Fruit fly (Drosophila melanogaster) whole organism, wandering third instar larva: Measurements from ENCODE around the gene Myo61F.

Source experiments
- Abd-B ChIP-seq: fragments of >200 bp; optimal IDR thresholded peaks from 2 replicates; lab custom pipeline; 2017; ENCODE audit warnings: missing biosample characterization, missing genetic modification characterization
- CG32264 ChIP-seq: fragments of 200-800 bp; sonication (Bioruptor generic); optimal IDR thresholded peaks from 2 replicates; lab custom pipeline; 2016; ENCODE audit warnings: missing biosample characterization, missing genetic modification characterization
- CG9705 ChIP-seq: fragments of 200-800 bp; sonication (Bioruptor generic); optimal IDR thresholded peaks from 2 replicates; lab custom pipeline; 2018; ENCODE audit warnings: missing biosample characterization, mild to moderate bottlenecking, missing genetic modification characterization
- CrebA ChIP-seq: fragments of 200-800 bp; sonication (Bioruptor generic); optimal IDR thresholded peaks from 2 replicates; lab custom pipeline; 2016; ENCODE audit warnings: missing biosample characterization, mild to moderate bottlenecking, missing genetic modification characterization, borderline replicate concordance
- Dfd ChIP-seq: fragments of >200 bp; optimal IDR thresholded peaks from 2 replicates; lab custom pipeline; 2017; ENCODE audit warnings: missing biosample characterization, missing genetic modification characterization
- Dif ChIP-seq: fragments of 200-275, 200-300 bp; sonication (Bioruptor generic); optimal IDR thresholded peaks from 2 replicates; lab custom pipeline; 2018; ENCODE audit warnings: missing biosample characterization, missing genetic modification characterization; ENCODE audit not compliant: partially characterized antibody
- GATAd ChIP-seq: sonication (Bioruptor generic); optimal IDR thresholded peaks from 2 replicates; lab custom pipeline; 2016; ENCODE audit warnings: missing biosample characterization, missing genetic modification characterization
- HLH106 ChIP-seq: fragments of 200-800 bp; optimal IDR thresholded peaks from 3 replicates; lab custom pipeline; 2019; ENCODE audit warnings: missing biosample characterization, mild to moderate bottlenecking, missing genetic modification characterization, moderate library complexity
- Hnf4 ChIP-seq: fragments of 200-800 bp; sonication (Bioruptor generic); optimal IDR thresholded peaks from 2 replicates; lab custom pipeline; 2016; ENCODE audit warnings: missing biosample characterization, mild to moderate bottlenecking, missing genetic modification characterization
- Hr78 ChIP-seq: fragments of >200 bp; optimal IDR thresholded peaks from 2 replicates; lab custom pipeline; 2017; ENCODE audit warnings: missing biosample characterization, missing genetic modification characterization
- Hr83 ChIP-seq: fragments of 200-300 bp; sonication (Bioruptor generic); optimal IDR thresholded peaks from 2 replicates; lab custom pipeline; 2016; ENCODE audit warnings: missing biosample characterization, mild to moderate bottlenecking, missing genetic modification characterization, moderate library complexity; ENCODE audit not compliant: poor library complexity, severe bottlenecking
- Jra ChIP-seq: sonication (Bioruptor generic); optimal IDR thresholded peaks from 2 replicates; lab custom pipeline; 2016; ENCODE audit warnings: missing biosample characterization, missing genetic modification characterization
- Mio ChIP-seq: sonication (Bioruptor generic); optimal IDR thresholded peaks from 2 replicates; lab custom pipeline; 2016; ENCODE audit warnings: missing biosample characterization, missing genetic modification characterization
- Myc ChIP-seq: fragments of >200 bp; optimal IDR thresholded peaks from 2 replicates; lab custom pipeline; 2017
- N ChIP-seq: fragments of >200 bp; optimal IDR thresholded peaks from 2 replicates; lab custom pipeline; 2018; ENCODE audit warnings: missing biosample characterization, missing external identifiers, missing genetic modification characterization
- OdsH ChIP-seq: fragments of 200-800 bp; sonication (Bioruptor generic); optimal IDR thresholded peaks from 2 replicates; lab custom pipeline; 2016; ENCODE audit warnings: missing biosample characterization, mild to moderate bottlenecking, missing genetic modification characterization
- Rel ChIP-seq, 2 experiments: fragments of 200-800 bp; sonication (Bioruptor generic) in 1 of 2; optimal IDR thresholded peaks; 2 replicates in 1 of 2; 3 replicates in 1 of 2; lab custom pipeline; 2016 to 2019; ENCODE audit warnings: mild to moderate bottlenecking in 2 of 2, missing biosample characterization in 2 of 2, missing genetic modification characterization in 2 of 2, moderate library complexity in 1 of 2
- Sp1 ChIP-seq: fragments of 200-800 bp; sonication (Bioruptor generic); optimal IDR thresholded peaks from 3 replicates; lab custom pipeline; 2019; ENCODE audit warnings: missing biosample characterization, mild to moderate bottlenecking, missing genetic modification characterization, moderate library complexity
- Vsx2 ChIP-seq: fragments of 200-300, 225-300 bp; sonication (Bioruptor generic); optimal IDR thresholded peaks from 2 replicates; lab custom pipeline; 2018; ENCODE audit warnings: missing biosample characterization, missing genetic modification characterization; ENCODE audit not compliant: partially characterized antibody
- br ChIP-seq: fragments of 200-800 bp; sonication (Bioruptor generic); optimal IDR thresholded peaks from 2 replicates; lab custom pipeline; 2016; ENCODE audit warnings: missing biosample characterization, missing genetic modification characterization
- brk ChIP-seq: fragments of 200-800 bp; sonication (Bioruptor generic); optimal IDR thresholded peaks from 2 replicates; lab custom pipeline; 2016; ENCODE audit warnings: missing biosample characterization, mild to moderate bottlenecking, missing genetic modification characterization
- dl ChIP-seq, 2 experiments: fragments of 175-275, 200-275 bp in 1 of 2; fragments of 200-275 bp in 1 of 2; sonication (Bioruptor generic); optimal IDR thresholded peaks; lab custom pipeline; 2018; ENCODE audit warnings: mild to moderate bottlenecking in 2 of 2, missing biosample characterization in 2 of 2, missing genetic modification characterization in 2 of 2, moderate library complexity in 2 of 2; ENCODE audit not compliant: partially characterized antibody in 2 of 2, insufficient read depth in 1 of 2
- dmrt93B ChIP-seq: fragments of 200-800 bp; sonication (Bioruptor generic); optimal IDR thresholded peaks from 2 replicates; lab custom pipeline; 2018; ENCODE audit warnings: missing biosample characterization, mild to moderate bottlenecking, missing genetic modification characterization
- dsf ChIP-seq: sonication (Bioruptor generic); optimal IDR thresholded peaks from 2 replicates; lab custom pipeline; 2016; ENCODE audit warnings: missing biosample characterization, missing genetic modification characterization, borderline replicate concordance
- ey ChIP-seq: fragments of 200-800 bp; sonication (Bioruptor generic); optimal IDR thresholded peaks from 2 replicates; lab custom pipeline; 2016; ENCODE audit warnings: missing biosample characterization, missing genetic modification characterization
- foxo ChIP-seq, 2 experiments: fragments of 200-800 bp; sonication (Bioruptor generic); optimal IDR thresholded peaks; 2 replicates in 1 of 2; 3 replicates in 1 of 2; lab custom pipeline; 2016 to 2017; ENCODE audit warnings: missing biosample characterization in 2 of 2, missing genetic modification characterization in 2 of 2
- fru ChIP-seq: fragments of 200-800 bp; sonication (Bioruptor generic); optimal IDR thresholded peaks from 3 replicates; lab custom pipeline; 2016; ENCODE audit warnings: missing biosample characterization, mild to moderate bottlenecking, missing genetic modification characterization
- h ChIP-seq: fragments of 200-800 bp; sonication (Bioruptor generic); optimal IDR thresholded peaks from 3 replicates; lab custom pipeline; 2016; ENCODE audit warnings: missing biosample characterization, mild to moderate bottlenecking, missing genetic modification characterization
- jim ChIP-seq: fragments of 175-275, 200-325 bp; sonication (Bioruptor generic); optimal IDR thresholded peaks from 2 replicates; lab custom pipeline; 2016; ENCODE audit warnings: missing biosample characterization, mild to moderate bottlenecking, missing genetic modification characterization
- lola ChIP-seq: fragments of >200 bp; optimal IDR thresholded peaks from 2 replicates; lab custom pipeline; 2017; ENCODE audit warnings: missing biosample characterization, missing genetic modification characterization
- pan ChIP-seq: fragments of >200 bp; optimal IDR thresholded peaks from 2 replicates; lab custom pipeline; 2017
- psq ChIP-seq: fragments of 200-800 bp; sonication (Bioruptor generic); optimal IDR thresholded peaks from 3 replicates; lab custom pipeline; 2017; ENCODE audit warnings: missing biosample characterization, mild to moderate bottlenecking, missing genetic modification characterization, moderate library complexity
- rgr ChIP-seq: fragments of 200-800 bp; sonication (Bioruptor generic); optimal IDR thresholded peaks from 3 replicates; lab custom pipeline; 2016; ENCODE audit warnings: missing biosample characterization, mild to moderate bottlenecking, missing genetic modification characterization
- sage ChIP-seq: fragments of 200-800 bp; sonication (Bioruptor generic); optimal IDR thresholded peaks from 2 replicates; lab custom pipeline; 2016; ENCODE audit warnings: missing biosample characterization, mild to moderate bottlenecking, missing genetic modification characterization
- sv ChIP-seq: fragments of 200-800 bp; sonication (Bioruptor generic); optimal IDR thresholded peaks from 3 replicates; lab custom pipeline; 2016; ENCODE audit warnings: missing biosample characterization, missing genetic modification characterization
- tai ChIP-seq: sonication (Bioruptor generic); optimal IDR thresholded peaks from 2 replicates; lab custom pipeline; 2016; ENCODE audit warnings: missing biosample characterization, missing genetic modification characterization
- usp ChIP-seq: fragments of >200 bp; optimal IDR thresholded peaks from 2 replicates; lab custom pipeline; 2017; ENCODE audit warnings: missing biosample characterization, missing genetic modification characterization
- woc ChIP-seq: sonication (Bioruptor generic); optimal IDR thresholded peaks from 2 replicates; lab custom pipeline; 2016; ENCODE audit warnings: missing biosample characterization, mild to moderate bottlenecking, missing genetic modification characterization

Gene Myo61F

dm6 chr3L:1342133-1342580, 23.9 kb downstream of the Myo61F start, which contains the start of gene indra:
Gene indra, minus strand, starts transcription at chr3L:1342403.
- no peak for TF ChIP-seq Hr83 (GFP tag; lab: Kevin White, UChicago)
- TF ChIP-seq psq (GFP tag; lab: Kevin White, UChicago), result peak; percentile 31
- peak; percentile 10 for TF ChIP-seq Mio (GFP tag; lab: Kevin White, UChicago)
- TF ChIP-seq Abd-B, result no peak
- no peak for TF ChIP-seq GATAd (GFP tag; lab: Kevin White, UChicago)
- TF ChIP-seq rgr, result peak; percentile 63
- peak in 1 of 2 experiments; percentile 67 for TF ChIP-seq foxo (GFP tag; optimal IDR thresholded peaks at IDR 0.05; lab: Kevin White, UChicago)
- no peak for TF ChIP-seq br (GFP tag; lab: Kevin White, UChicago)
- TF ChIP-seq Dif, result no peak
- TF ChIP-seq pan (lab: Kevin White, UChicago), result no peak
- peak; percentile 68 for TF ChIP-seq sv (GFP tag; lab: Kevin White, UChicago)
- TF ChIP-seq sage (GFP tag; lab: Kevin White, UChicago), result no peak
- no peak for TF ChIP-seq CG32264 (GFP tag; lab: Kevin White, UChicago)
- no peak for TF ChIP-seq Hnf4 (GFP tag; lab: Kevin White, UChicago)
- TF ChIP-seq CrebA, result no peak
- peak; percentile 72 for TF ChIP-seq h
- TF ChIP-seq dmrt93B (GFP tag; lab: Kevin White, UChicago), result no peak
- peak; percentile 53 for TF ChIP-seq Sp1
- no peak for TF ChIP-seq brk
- TF ChIP-seq OdsH (GFP tag; lab: Kevin White, UChicago), result no peak
- TF ChIP-seq Dfd, result no peak
- TF ChIP-seq fru, result peak; percentile 69
- TF ChIP-seq Hr78 (GFP tag; lab: Kevin White, UChicago), result no peak
- TF ChIP-seq jim (GFP tag; lab: Kevin White, UChicago), result no peak
- no peak for TF ChIP-seq usp (GFP tag; lab: Kevin White, UChicago)
- TF ChIP-seq lola, result no peak
- peak; percentile 35 for TF ChIP-seq CG9705 (GFP tag; lab: Kevin White, UChicago)
- no peak for TF ChIP-seq dl (GFP tag; optimal IDR thresholded peaks at IDR 0.05; lab: Kevin White, UChicago; ENCODE audit: insufficient read depth in 1 of 2, partially characterized antibody in 2 of 2)
- no peak for TF ChIP-seq Rel (GFP tag; optimal IDR thresholded peaks at IDR 0.05; lab: Kevin White, UChicago)
- peak; percentile 46 for TF ChIP-seq Rel (tag; optimal IDR thresholded peaks at IDR 0.05; lab: Kevin White, UChicago)
- TF ChIP-seq woc, result peak; percentile 57
- peak; percentile 79 for TF ChIP-seq ey (GFP tag; lab: Kevin White, UChicago)
- TF ChIP-seq tai (GFP tag; lab: Kevin White, UChicago), result no peak
- TF ChIP-seq Myc (lab: Kevin White, UChicago), result peak; percentile 61
- TF ChIP-seq dsf, result no peak
- peak; percentile 53 for TF ChIP-seq Jra (GFP tag; lab: Kevin White, UChicago)
- TF ChIP-seq HLH106 (tag; lab: Kevin White, UChicago), result peak; percentile 69
- no peak for TF ChIP-seq N (GFP tag; lab: Kevin White, UChicago)
- TF ChIP-seq Vsx2 (GFP tag; lab: Kevin White, UChicago), result no peak

DNA sequence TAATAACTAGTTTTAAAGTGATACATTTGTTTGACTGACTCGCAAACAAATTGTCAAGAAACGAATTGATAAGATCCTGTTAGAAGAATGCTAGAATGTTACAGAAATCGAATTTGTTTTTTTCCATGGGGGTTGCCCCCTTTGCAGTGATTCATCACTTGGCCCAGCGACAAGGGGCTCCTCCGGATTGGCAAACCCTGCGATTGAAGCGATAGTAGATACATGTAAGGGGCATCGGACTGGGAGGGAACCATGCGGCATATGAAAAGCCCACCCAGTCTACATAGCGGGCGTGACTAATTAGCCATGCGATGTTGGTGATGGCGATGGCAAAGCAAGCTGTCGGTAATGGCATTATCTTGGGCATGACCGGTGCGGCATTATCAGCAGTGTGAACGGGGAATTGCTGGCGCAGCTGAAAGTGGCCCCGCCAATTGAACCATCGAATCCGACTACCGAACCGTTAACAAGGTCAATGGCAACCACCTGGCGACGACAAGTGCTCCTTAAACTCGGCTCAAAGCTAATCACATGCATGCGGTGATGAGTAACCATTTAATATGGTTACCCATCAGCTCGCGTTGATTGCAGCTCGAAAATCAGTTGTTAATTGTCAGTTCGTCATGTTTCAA, 28.8 kb downstream of the Myo61F start:
- TF ChIP-seq Jra (GFP tag; lab: Kevin White, UChicago) (no peak), Vsx2 (GFP tag; lab: Kevin White, UChicago) (peak; percentile 48)

DNA sequence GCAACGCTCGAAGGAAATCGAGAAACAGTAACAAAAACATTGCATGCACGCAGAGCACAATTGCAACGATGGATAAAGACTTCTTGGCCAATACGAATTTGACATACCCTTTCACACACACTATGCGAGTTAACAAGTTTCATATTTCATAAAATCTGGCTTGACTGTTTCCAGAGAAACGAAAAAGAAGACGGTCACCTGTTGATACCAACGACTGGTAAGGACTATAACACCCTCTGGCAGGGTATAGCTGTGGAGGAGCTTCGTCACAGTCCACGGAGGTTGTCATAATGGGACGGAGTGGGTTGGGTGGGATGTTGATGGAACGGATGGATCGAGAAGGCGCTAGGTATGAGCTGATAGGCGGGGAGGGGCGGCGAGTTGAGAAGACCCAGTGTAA, 30.0 kb downstream of the Myo61F start:
- TF ChIP-seq GATAd (GFP tag; lab: Kevin White, UChicago) (no peak), brk (no peak), dmrt93B (GFP tag; lab: Kevin White, UChicago) (no peak), h (peak; percentile 49), tai (GFP tag; lab: Kevin White, UChicago) (no peak), lola (no peak), fru (peak; percentile 58), sage (GFP tag; lab: Kevin White, UChicago) (no peak), Hr78 (GFP tag; lab: Kevin White, UChicago) (no peak), dl (GFP tag; optimal IDR thresholded peaks at IDR 0.05; lab: Kevin White, UChicago; ENCODE audit: insufficient read depth in 1 of 2, partially characterized antibody in 2 of 2) (no peak), br (GFP tag; lab: Kevin White, UChicago) (peak; percentile 34), Dif (no peak), psq (GFP tag; lab: Kevin White, UChicago) (peak; percentile 9), Myc (lab: Kevin White, UChicago) (no peak), Jra (GFP tag; lab: Kevin White, UChicago) (no peak), CG9705 (GFP tag; lab: Kevin White, UChicago) (no peak), Hr83 (GFP tag; lab: Kevin White, UChicago) (no peak), Hnf4 (GFP tag; lab: Kevin White, UChicago) (no peak), CG32264 (GFP tag; lab: Kevin White, UChicago) (no peak), HLH106 (tag; lab: Kevin White, UChicago) (peak; percentile 32), foxo (GFP tag; optimal IDR thresholded peaks at IDR 0.05; lab: Kevin White, UChicago) (peak in 1 of 2 experiments; percentile 62), jim (GFP tag; lab: Kevin White, UChicago) (no peak), pan (lab: Kevin White, UChicago) (no peak), Sp1 (peak; percentile 29), CrebA (no peak), OdsH (GFP tag; lab: Kevin White, UChicago) (peak; percentile 21), Rel (GFP tag; optimal IDR thresholded peaks at IDR 0.05; lab: Kevin White, UChicago) (no peak), Rel (tag; optimal IDR thresholded peaks at IDR 0.05; lab: Kevin White, UChicago) (no peak), N (GFP tag; lab: Kevin White, UChicago) (no peak), Vsx2 (GFP tag; lab: Kevin White, UChicago) (no peak), Dfd (no peak), Abd-B (no peak), dsf (no peak), rgr (peak; percentile 38), ey (GFP tag; lab: Kevin White, UChicago) (peak; percentile 66), woc (no peak), sv (GFP tag; lab: Kevin White, UChicago) (no peak)
